Worm (Caenorhabditis elegans): ENCODE results near the gene dhhc-9.

ce11 chrX:2438857-2439256, 37.0 kb upstream of the dhhc-9 start, which contains the start of gene gid-2:
- TF ChIP-seq nhr-12 (tag; optimal IDR thresholded peaks at IDR 0.05) (no peak), lsy-2 (tag; optimal IDR thresholded peaks at IDR 0.05) (no peak), nhr-237 (tag; optimal IDR thresholded peaks at IDR 0.05) (no peak), mab-5 (tag; optimal IDR thresholded peaks at IDR 0.05) (no peak), mep-1 (tag; optimal IDR thresholded peaks at IDR 0.05) (no peak), flh-1 (GFP tag; optimal IDR thresholded peaks at IDR 0.05) (no peak), unc-39 (tag; optimal IDR thresholded peaks at IDR 0.05) (no peak), nhr-28 (tag; optimal IDR thresholded peaks at IDR 0.05) (no peak), ceh-39 (tag; optimal IDR thresholded peaks at IDR 0.05) (no peak), blmp-1 (tag; optimal IDR thresholded peaks at IDR 0.05) (no peak), lin-32 (GFP tag; optimal IDR thresholded peaks at IDR 0.05) (no peak), nhr-76 (tag; optimal IDR thresholded peaks at IDR 0.05) (no peak)
